Worm (Caenorhabditis elegans) whole organism, L2 larva: ENCODE measurements around the gene K09C8.8.

Source experiments
- ZK546.5 ChIP-seq: sonication (generic microtip); optimal IDR thresholded peaks from 2 replicates; lab custom pipeline; 2017; ENCODE audit warnings: missing biosample characterization, missing genetic modification characterization
- nhr-11 ChIP-seq: fragments of 150-350 bp; optimal IDR thresholded peaks from 2 replicates; lab custom pipeline; 2014; ENCODE audit warnings: missing biosample characterization, missing genetic modification characterization
- unc-39 ChIP-seq: fragments of 150-350 bp; optimal IDR thresholded peaks from 2 replicates; lab custom pipeline; 2014; ENCODE audit warnings: missing biosample characterization, missing genetic modification characterization

DNA sequence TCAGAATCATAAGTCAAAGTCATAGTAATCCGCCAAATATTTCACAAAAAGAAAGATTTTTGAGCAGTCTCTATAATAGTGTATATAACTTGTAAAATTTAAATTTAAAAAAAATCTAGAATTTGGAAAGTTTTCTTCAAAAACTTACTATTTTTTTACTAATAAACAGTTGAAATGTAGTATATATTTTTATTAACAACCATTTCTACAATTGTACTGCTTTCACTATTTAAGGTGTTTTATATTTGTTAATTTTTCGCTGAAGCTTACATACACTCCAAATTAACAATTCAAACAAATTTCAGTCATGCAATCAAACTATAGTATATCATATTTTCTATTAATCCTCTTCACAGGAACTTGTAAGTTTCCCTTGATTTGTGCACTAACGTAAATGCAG is 4.5 kb upstream of the K09C8.8 start, which contains the start of gene lge-1:
- no peak for TF ChIP-seq nhr-11 (tag; lab: Kevin White, UChicago)
- no peak for TF ChIP-seq ZK546.5 (tag; lab: Kevin White, UChicago)
- TF ChIP-seq unc-39 (tag; lab: Kevin White, UChicago), result no peak
